Worm (Caenorhabditis elegans) whole organism, L3 larva: ENCODE measurements around the gene ugt-29.

ENCODE experiments used
- R02D3.7 ChIP-seq: fragments of 150-350 bp; optimal IDR thresholded peaks from 2 replicates; lab custom pipeline; 2014; ENCODE audit warnings: missing biosample characterization, missing genetic modification characterization
- ZK546.5 ChIP-seq: sonication (generic microtip); optimal IDR thresholded peaks from 2 replicates; lab custom pipeline; 2017; ENCODE audit warnings: missing biosample characterization, missing genetic modification characterization
- aly-2 ChIP-seq: fragments of 150-350 bp; optimal IDR thresholded peaks from 2 replicates; lab custom pipeline; 2014; ENCODE audit warnings: missing biosample characterization, missing genetic modification characterization
- ama-1 ChIP-seq: fragments of 150-350 bp; optimal IDR thresholded peaks from 2 replicates; lab custom pipeline; 2018
- ceh-16 ChIP-seq: sonication (generic microtip); optimal IDR thresholded peaks from 2 replicates; lab custom pipeline; 2017; ENCODE audit warnings: missing biosample characterization, missing genetic modification characterization
- ceh-28 ChIP-seq: fragments of 150-350 bp; optimal IDR thresholded peaks from 2 replicates; lab custom pipeline; 2014; ENCODE audit warnings: missing biosample characterization, missing genetic modification reagents, missing genetic modification characterization
- ceh-82 ChIP-seq: fragments of 150-350 bp; optimal IDR thresholded peaks from 2 replicates; lab custom pipeline; 2014; ENCODE audit warnings: missing biosample characterization, missing genetic modification characterization
- ceh-9 ChIP-seq: sonication (generic microtip); optimal IDR thresholded peaks from 2 replicates; lab custom pipeline; 2018; ENCODE audit warnings: missing biosample characterization, missing genetic modification characterization
- daf-12 ChIP-seq: fragments of 150-350 bp; optimal IDR thresholded peaks from 2 replicates; lab custom pipeline; 2014; ENCODE audit warnings: missing biosample characterization, missing genetic modification reagents, missing genetic modification characterization
- egl-27 ChIP-seq: sonication (generic microtip); optimal IDR thresholded peaks from 4 replicates; lab custom pipeline; 2017; ENCODE audit warnings: missing biosample characterization, missing genetic modification reagents, missing genetic modification characterization
- egl-5 ChIP-seq: fragments of 150-350 bp; optimal IDR thresholded peaks from 2 replicates; lab custom pipeline; 2017; ENCODE audit warnings: missing biosample characterization, missing genetic modification reagents, missing genetic modification characterization, inconsistent platforms
- elt-1 ChIP-seq: fragments of 150-350 bp; optimal IDR thresholded peaks from 2 replicates; lab custom pipeline; 2014; ENCODE audit warnings: missing biosample characterization, missing genetic modification characterization
- elt-2 ChIP-seq: sonication (generic microtip); optimal IDR thresholded peaks from 2 replicates; lab custom pipeline; 2016; ENCODE audit warnings: missing genetic modification reagents, mild to moderate bottlenecking, missing genetic modification characterization, missing compliant biosample characterization
- elt-3 ChIP-seq, 3 experiments: fragments of 150-350 bp in 1 of 3; sonication (generic microtip) in 2 of 3; optimal IDR thresholded peaks; 2 replicates in 2 of 3; 4 replicates in 1 of 3; lab custom pipeline; 2014 to 2017; ENCODE audit warnings: missing biosample characterization in 3 of 3, missing genetic modification characterization in 3 of 3
- eor-1 ChIP-seq, 2 experiments: fragments of 150-350 bp; optimal IDR thresholded peaks; 2 replicates each; lab custom pipeline; 2014 to 2018; ENCODE audit warnings: missing biosample characterization in 2 of 2, missing genetic modification characterization in 2 of 2
- fkh-10 ChIP-seq: sonication (generic microtip); optimal IDR thresholded peaks from 2 replicates; lab custom pipeline; 2017; ENCODE audit warnings: missing biosample characterization, missing genetic modification reagents, missing genetic modification characterization
- fkh-2 ChIP-seq: fragments of 150-350 bp; optimal IDR thresholded peaks from 2 replicates; lab custom pipeline; 2014; ENCODE audit warnings: missing biosample characterization, missing genetic modification reagents, missing genetic modification characterization
- fos-1 ChIP-seq: fragments of 150-350 bp; optimal IDR thresholded peaks from 2 replicates; lab custom pipeline; 2014; ENCODE audit warnings: missing biosample characterization, missing genetic modification characterization
- hmg-11 ChIP-seq: sonication (generic microtip); optimal IDR thresholded peaks from 2 replicates; lab custom pipeline; 2016; ENCODE audit warnings: missing genetic modification characterization, missing compliant biosample characterization
- jun-1 ChIP-seq: fragments of 150-350 bp; optimal IDR thresholded peaks from 2 replicates; lab custom pipeline; 2014; ENCODE audit warnings: missing biosample characterization, missing genetic modification reagents, missing genetic modification characterization
- lin-15B ChIP-seq: fragments of 150-350 bp; optimal IDR thresholded peaks from 2 replicates; lab custom pipeline; 2014; ENCODE audit warnings: missing biosample characterization, missing genetic modification characterization
- lin-39 ChIP-seq: fragments of 150-350 bp; optimal IDR thresholded peaks from 2 replicates; lab custom pipeline; 2018; ENCODE audit warnings: missing biosample characterization, missing genetic modification reagents, missing genetic modification characterization
- lsy-12 ChIP-seq: sonication (generic microtip); optimal IDR thresholded peaks from 2 replicates; lab custom pipeline; 2016; ENCODE audit warnings: mild to moderate bottlenecking, missing genetic modification characterization, missing compliant biosample characterization
- mdl-1 ChIP-seq: fragments of 150-350 bp; optimal IDR thresholded peaks from 2 replicates; lab custom pipeline; 2014; ENCODE audit warnings: missing biosample characterization, missing genetic modification characterization
- mml-1 ChIP-seq: fragments of 150-350 bp; sonication (generic microtip); optimal IDR thresholded peaks from 3 replicates; lab custom pipeline; 2014; ENCODE audit warnings: missing biosample characterization, missing genetic modification characterization
- nfya-1 ChIP-seq: sonication (generic microtip); optimal IDR thresholded peaks from 2 replicates; lab custom pipeline; 2017; ENCODE audit warnings: missing genetic modification characterization, mild to moderate bottlenecking, missing compliant biosample characterization, antibody characterized with exemption, moderate library complexity; ENCODE audit not compliant: insufficient read depth
- nhr-11 ChIP-seq: fragments of 150-350 bp; optimal IDR thresholded peaks from 2 replicates; lab custom pipeline; 2014; ENCODE audit warnings: missing biosample characterization, missing genetic modification characterization
- nhr-12 ChIP-seq: fragments of 150-350 bp; optimal IDR thresholded peaks from 2 replicates; lab custom pipeline; 2014; ENCODE audit warnings: missing biosample characterization, missing genetic modification characterization
- nhr-23 ChIP-seq: fragments of 150-350 bp; optimal IDR thresholded peaks from 2 replicates; lab custom pipeline; 2014; ENCODE audit warnings: missing biosample characterization, missing genetic modification reagents, missing genetic modification characterization
- nhr-237 ChIP-seq: fragments of 150-350 bp; optimal IDR thresholded peaks from 2 replicates; lab custom pipeline; 2014; ENCODE audit warnings: missing biosample characterization, missing genetic modification characterization
- nhr-25 ChIP-seq: sonication (generic microtip); optimal IDR thresholded peaks from 2 replicates; lab custom pipeline; 2017; ENCODE audit warnings: missing biosample characterization, missing genetic modification characterization
- nhr-28 ChIP-seq: fragments of 150-350 bp; optimal IDR thresholded peaks from 2 replicates; lab custom pipeline; 2014; ENCODE audit warnings: missing biosample characterization, missing genetic modification characterization
- nhr-43 ChIP-seq: sonication (generic microtip); optimal IDR thresholded peaks from 2 replicates; lab custom pipeline; 2016; ENCODE audit warnings: mild to moderate bottlenecking, missing genetic modification characterization, missing compliant biosample characterization; ENCODE audit not compliant: poor library complexity, severe bottlenecking
- nhr-67 ChIP-seq: fragments of 150-350 bp; optimal IDR thresholded peaks from 2 replicates; lab custom pipeline; 2014; ENCODE audit warnings: missing biosample characterization, missing genetic modification characterization
- nhr-76 ChIP-seq: fragments of 150-350 bp; sonication (generic microtip); optimal IDR thresholded peaks from 5 replicates; lab custom pipeline; 2014; ENCODE audit warnings: missing biosample characterization, missing genetic modification characterization
- nhr-77 ChIP-seq: fragments of 150-350 bp; optimal IDR thresholded peaks from 2 replicates; lab custom pipeline; 2014; ENCODE audit warnings: missing biosample characterization, missing genetic modification characterization
- pha-4 ChIP-seq: fragments of 150-350 bp; optimal IDR thresholded peaks from 2 replicates; lab custom pipeline; 2014; ENCODE audit warnings: missing biosample characterization, missing genetic modification reagents, missing genetic modification characterization
- pqm-1 ChIP-seq: fragments of 150-350 bp; optimal IDR thresholded peaks from 2 replicates; lab custom pipeline; 2017; ENCODE audit warnings: missing biosample characterization, missing genetic modification characterization, inconsistent platforms
- sea-2 ChIP-seq: fragments of 150-350 bp; sonication (generic microtip); optimal IDR thresholded peaks from 4 replicates; lab custom pipeline; 2014; ENCODE audit warnings: missing biosample characterization, missing genetic modification reagents, missing genetic modification characterization
- skn-1 ChIP-seq: fragments of 150-350 bp; optimal IDR thresholded peaks from 2 replicates; lab custom pipeline; 2014; ENCODE audit warnings: missing biosample characterization, missing genetic modification characterization
- snpc-4 ChIP-seq: fragments of 150-350 bp; optimal IDR thresholded peaks from 2 replicates; lab custom pipeline; 2014; ENCODE audit warnings: missing biosample characterization, missing genetic modification characterization
- tbx-2 ChIP-seq: sonication (generic microtip); optimal IDR thresholded peaks from 2 replicates; lab custom pipeline; 2016; ENCODE audit warnings: mild to moderate bottlenecking, missing genetic modification characterization, missing compliant biosample characterization
- unc-39 ChIP-seq: sonication (generic microtip); optimal IDR thresholded peaks from 4 replicates; lab custom pipeline; 2017; ENCODE audit warnings: missing biosample characterization, missing genetic modification characterization
- unc-62 ChIP-seq: fragments of 150-350 bp; sonication (generic microtip); optimal IDR thresholded peaks from 4 replicates; lab custom pipeline; 2014; ENCODE audit warnings: missing biosample characterization, missing genetic modification reagents, missing genetic modification characterization
- zag-1 ChIP-seq: fragments of 150-350 bp; optimal IDR thresholded peaks from 2 replicates; lab custom pipeline; 2014; ENCODE audit warnings: missing biosample characterization, missing genetic modification characterization
- ztf-11 ChIP-seq: fragments of 150-350 bp; optimal IDR thresholded peaks from 2 replicates; lab custom pipeline; 2014; ENCODE audit warnings: missing biosample characterization, missing genetic modification characterization
- ztf-4 ChIP-seq: fragments of 150-350 bp; optimal IDR thresholded peaks from 2 replicates; lab custom pipeline; 2014; ENCODE audit warnings: missing biosample characterization, missing genetic modification characterization

ugt-29 gene

DNA sequence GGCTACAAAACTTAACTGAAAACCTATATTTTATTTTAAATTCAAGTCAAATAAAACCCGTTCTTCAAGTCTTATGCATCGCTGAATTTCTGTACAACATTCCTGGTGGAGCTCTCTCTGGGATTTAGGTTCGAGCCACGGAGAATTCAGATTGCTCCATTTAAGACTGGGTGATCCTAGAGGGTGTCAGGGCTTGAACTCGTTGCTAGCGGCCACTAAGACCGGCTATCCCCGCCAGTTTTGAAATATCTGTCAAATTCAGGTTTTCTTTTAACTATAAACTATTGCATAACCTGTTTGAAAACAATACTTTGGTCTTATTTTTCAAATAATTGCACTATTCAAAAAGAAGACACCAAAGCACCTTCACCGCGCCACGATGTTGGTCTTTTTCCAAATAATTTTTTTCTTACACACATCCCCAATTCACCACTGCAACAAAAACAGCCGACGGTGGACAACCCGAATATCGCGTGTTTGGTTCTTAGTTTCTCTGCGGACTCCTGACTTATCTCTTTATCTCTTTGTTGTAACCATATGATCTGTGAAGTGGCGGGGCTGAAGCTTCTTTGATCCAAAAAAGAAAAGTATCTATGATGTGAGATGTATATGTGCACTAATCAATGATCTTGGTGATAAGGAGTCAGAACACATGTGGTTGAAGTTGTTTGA, 29.6 kb upstream of the ugt-29 start:
- no peak for TF ChIP-seq eor-1 (tag; optimal IDR thresholded peaks at IDR 0.05; lab: Kevin White, UChicago)
- peak; percentile 57 for TF ChIP-seq nhr-43 (tag; lab: Kevin White, UChicago)
- TF ChIP-seq nhr-77 (tag; lab: Kevin White, UChicago) = no peak
- TF ChIP-seq egl-27 (tag; lab: Kevin White, UChicago) = no peak
- TF ChIP-seq nhr-25 (tag; lab: Kevin White, UChicago) = peak; percentile 46
- no peak for TF ChIP-seq fkh-2 (tag; lab: Kevin White, UChicago)
- TF ChIP-seq lin-15B = no peak
- no peak for TF ChIP-seq ceh-9
- no peak for TF ChIP-seq zag-1
- TF ChIP-seq ceh-28 (tag; lab: Kevin White, UChicago) = no peak
- TF ChIP-seq lin-39 (tag; lab: Kevin White, UChicago) = no peak
- TF ChIP-seq lsy-12 (tag; lab: Kevin White, UChicago) = peak; percentile 7
- TF ChIP-seq R02D3.7 = no peak
- no peak for TF ChIP-seq jun-1 (tag; lab: Kevin White, UChicago)
- no peak for TF ChIP-seq elt-1 (tag; lab: Kevin White, UChicago)
- peak; percentile 19 for TF ChIP-seq nhr-23 (tag; lab: Kevin White, UChicago)
- peak; percentile 31 for TF ChIP-seq egl-5 (tag; lab: Kevin White, UChicago)
- no peak for TF ChIP-seq aly-2 (tag; lab: Kevin White, UChicago)
- peak; percentile 77 for TF ChIP-seq elt-2 (tag; lab: Kevin White, UChicago)
- no peak for TF ChIP-seq sea-2 (GFP tag; lab: Kevin White, UChicago)
- no peak for TF ChIP-seq ceh-82 (tag; lab: Kevin White, UChicago)
- TF ChIP-seq skn-1 (tag; lab: Kevin White, UChicago) = no peak
- no peak for TF ChIP-seq nhr-67 (tag; lab: Kevin White, UChicago)
- no peak for TF ChIP-seq ZK546.5 (tag; lab: Kevin White, UChicago)
- no peak for TF ChIP-seq nhr-76
- TF ChIP-seq ceh-16 = no peak
- no peak for TF ChIP-seq unc-39 (tag; lab: Kevin White, UChicago)
- TF ChIP-seq fos-1 (tag; lab: Kevin White, UChicago) = no peak
- TF ChIP-seq elt-3 (tag; optimal IDR thresholded peaks at IDR 0.05; lab: Kevin White, UChicago) = no peak
- no peak for TF ChIP-seq unc-62
- peak; percentile 65 for TF ChIP-seq pqm-1 (tag; lab: Kevin White, UChicago)
- peak; percentile 49 for TF ChIP-seq nfya-1 (tag; lab: Kevin White, UChicago)
- TF ChIP-seq ama-1 (lab: Kevin White, UChicago) = peak; percentile 50
- TF ChIP-seq hmg-11 (tag; lab: Kevin White, UChicago) = no peak
- peak; percentile 53 for TF ChIP-seq pha-4 (tag; lab: Kevin White, UChicago)
- TF ChIP-seq ztf-11 (tag; lab: Kevin White, UChicago) = no peak
- TF ChIP-seq nhr-237 (tag; lab: Kevin White, UChicago) = no peak
- no peak for TF ChIP-seq nhr-28 (tag; lab: Kevin White, UChicago)
- TF ChIP-seq nhr-11 (tag; lab: Kevin White, UChicago) = no peak
- TF ChIP-seq tbx-2 (tag; lab: Kevin White, UChicago) = no peak
- TF ChIP-seq daf-12 (tag; lab: Kevin White, UChicago) = no peak
- no peak for TF ChIP-seq fkh-10 (GFP tag; lab: Kevin White, UChicago)
- peak; percentile 5 for TF ChIP-seq snpc-4 (tag; lab: Kevin White, UChicago)
- no peak for TF ChIP-seq nhr-12 (tag; lab: Kevin White, UChicago)
- TF ChIP-seq mdl-1 (tag; lab: Kevin White, UChicago) = peak; percentile 38
- no peak for TF ChIP-seq ztf-4 (tag; lab: Kevin White, UChicago)
- no peak for TF ChIP-seq mml-1 (tag; lab: Kevin White, UChicago)
